Fruit fly (Drosophila melanogaster) whole organism, embryonic: Measurements from ENCODE around the gene CG45011.
A peak's percentile ranks its signal among the peaks of the same experiment; 100 is the strongest.

ENCODE experiments used
- Abd-B ChIP-seq: fragments of 200-800 bp; sonication (Bioruptor generic); optimal IDR thresholded peaks from 2 replicates; lab custom pipeline; 2018; ENCODE audit warnings: missing biosample characterization, mild to moderate bottlenecking, missing genetic modification characterization, moderate library complexity
- Adf1 ChIP-seq: fragments of 200-800 bp; sonication (Bioruptor generic); IDR thresholded peaks from 2 replicates; pipeline ENCODE4 v1.3.6; 2022; ENCODE audit warnings: missing biosample characterization, missing genetic modification characterization
- Antp ChIP-seq: fragments of 200-800 bp; sonication (Bioruptor generic); optimal IDR thresholded peaks from 3 replicates; lab custom pipeline; 2016; ENCODE audit warnings: missing biosample characterization, missing genetic modification characterization
- BEAF-32 ChIP-seq: fragments of 200-800 bp; sonication (Bioruptor generic); optimal IDR thresholded peaks from 3 replicates; lab custom pipeline; 2017; ENCODE audit warnings: missing biosample characterization, missing genetic modification characterization, mild to moderate bottlenecking, moderate library complexity, missing genetic modification reagents
- Bteb2 ChIP-seq: fragments of 200-800 bp; sonication (Bioruptor generic); optimal IDR thresholded peaks from 2 replicates; lab custom pipeline; 2016; ENCODE audit warnings: missing biosample characterization, missing genetic modification characterization
- CG10979 ChIP-seq: fragments of 200-800 bp; sonication (Bioruptor generic); optimal IDR thresholded peaks from 2 replicates; lab custom pipeline; 2018; ENCODE audit warnings: missing biosample characterization, mild to moderate bottlenecking, missing genetic modification characterization, moderate library complexity
- CG11504 ChIP-seq: fragments of 200-800 bp; sonication (Bioruptor generic); optimal IDR thresholded peaks from 3 replicates; lab custom pipeline; 2019; ENCODE audit warnings: missing biosample characterization, mild to moderate bottlenecking, missing genetic modification characterization, moderate library complexity
- CG12299 ChIP-seq: fragments of 200-800 bp; sonication (Bioruptor generic); optimal IDR thresholded peaks from 2 replicates; lab custom pipeline; 2018; ENCODE audit warnings: missing biosample characterization, mild to moderate bottlenecking, missing genetic modification characterization
- CG13424 ChIP-seq: fragments of 200-800 bp; sonication (Bioruptor generic); optimal IDR thresholded peaks from 2 replicates; lab custom pipeline; 2019; ENCODE audit warnings: missing biosample characterization, mild to moderate bottlenecking, missing genetic modification characterization, moderate library complexity
- CG13624 ChIP-seq: fragments of 200-800 bp; sonication (Bioruptor generic); optimal IDR thresholded peaks from 2 replicates; lab custom pipeline; 2016; ENCODE audit warnings: missing biosample characterization, missing genetic modification characterization
- CG15696 ChIP-seq: fragments of 200-800 bp; sonication (Bioruptor generic); optimal IDR thresholded peaks from 2 replicates; lab custom pipeline; 2019; ENCODE audit warnings: missing biosample characterization, mild to moderate bottlenecking, missing genetic modification characterization, moderate library complexity
- CG16813 ChIP-seq: fragments of 200-800 bp; sonication (Bioruptor generic); IDR thresholded peaks from 3 replicates; pipeline ENCODE4 v1.3.6; 2022; ENCODE audit warnings: missing biosample characterization, missing genetic modification characterization; ENCODE audit not compliant: partially characterized antibody
- CG17361 ChIP-seq: fragments of 200-800 bp; sonication (Bioruptor generic); IDR thresholded peaks from 3 replicates; pipeline ENCODE4 v1.3.6; 2022; ENCODE audit warnings: missing biosample characterization, missing genetic modification characterization
- CG17385 ChIP-seq: fragments of 200-800 bp; sonication (Bioruptor generic); optimal IDR thresholded peaks from 3 replicates; lab custom pipeline; 2018; ENCODE audit warnings: missing biosample characterization, mild to moderate bottlenecking, missing genetic modification characterization
- CG18619 ChIP-seq: fragments of 200-800 bp; sonication (Bioruptor generic); optimal IDR thresholded peaks from 3 replicates; lab custom pipeline; 2017; ENCODE audit warnings: missing biosample characterization, mild to moderate bottlenecking, missing genetic modification characterization
- CG2116 ChIP-seq: fragments of 200-800 bp; sonication (Bioruptor generic); optimal IDR thresholded peaks from 3 replicates; lab custom pipeline; 2018; ENCODE audit warnings: missing biosample characterization, mild to moderate bottlenecking, missing genetic modification characterization
- CG2678 ChIP-seq: fragments of 200-800 bp; sonication (Bioruptor generic); optimal IDR thresholded peaks from 3 replicates; lab custom pipeline; 2019; ENCODE audit warnings: missing biosample characterization, mild to moderate bottlenecking, missing genetic modification characterization, moderate library complexity
- CG2889 ChIP-seq: fragments of 200-800 bp; sonication (Bioruptor generic); IDR thresholded peaks from 3 replicates; pipeline ENCODE4 v1.3.6; 2022; ENCODE audit warnings: missing biosample characterization, missing genetic modification characterization
- CG31441 ChIP-seq: fragments of 200-800 bp; sonication (Bioruptor generic); IDR thresholded peaks from 2 replicates; pipeline ENCODE4 v1.3.6; 2022; ENCODE audit warnings: missing biosample characterization, missing genetic modification characterization
- CG32532 ChIP-seq: fragments of 200-800 bp; sonication (Bioruptor generic); IDR thresholded peaks from 2 replicates; pipeline ENCODE4 v1.3.6; 2022; ENCODE audit warnings: missing biosample characterization, missing genetic modification characterization
- CG7271 ChIP-seq: fragments of 200-800 bp; sonication (Bioruptor generic); optimal IDR thresholded peaks from 2 replicates; lab custom pipeline; 2018; ENCODE audit warnings: missing biosample characterization, mild to moderate bottlenecking, missing genetic modification characterization, moderate library complexity
- CG9727 ChIP-seq: fragments of 200-800 bp; sonication (Bioruptor generic); optimal IDR thresholded peaks from 3 replicates; lab custom pipeline; 2017; ENCODE audit warnings: missing biosample characterization, mild to moderate bottlenecking, missing genetic modification characterization
- CkIIα-i1 ChIP-seq: fragments of 200-800 bp; sonication (Bioruptor generic); IDR thresholded peaks from 2 replicates; pipeline ENCODE4 v1.3.6; 2022; ENCODE audit warnings: missing biosample characterization, missing genetic modification characterization
- CoRest ChIP-seq: fragments of 200-800 bp; sonication (Bioruptor generic); optimal IDR thresholded peaks from 3 replicates; lab custom pipeline; 2018; ENCODE audit warnings: missing biosample characterization, mild to moderate bottlenecking, missing genetic modification characterization, moderate library complexity
- Drgx ChIP-seq: fragments of 200-800 bp; sonication (Bioruptor generic); IDR thresholded peaks from 2 replicates; pipeline ENCODE4 v1.3.6; 2022; ENCODE audit warnings: missing biosample characterization, missing genetic modification characterization
- E2f2 ChIP-seq: fragments of 200-800 bp; sonication (Bioruptor generic); IDR thresholded peaks from 2 replicates; pipeline ENCODE4 v1.3.6; 2022; ENCODE audit warnings: missing biosample characterization, missing genetic modification characterization
- Elba2 ChIP-seq: fragments of 200-800 bp; sonication (Bioruptor generic); optimal IDR thresholded peaks from 3 replicates; lab custom pipeline; 2016; ENCODE audit warnings: missing biosample characterization, missing genetic modification characterization
- Ets65A ChIP-seq: fragments of 200-800 bp; sonication (Bioruptor generic); peaks from one replicate; lab custom pipeline; 2016; ENCODE audit warnings: missing biosample characterization, missing genetic modification characterization
- H2.0 ChIP-seq: fragments of 200-800 bp; sonication (Bioruptor generic); IDR thresholded peaks from 2 replicates; pipeline ENCODE4 v1.3.6; 2022; ENCODE audit warnings: missing biosample characterization, missing genetic modification characterization
- HmgZ ChIP-seq: fragments of 200-800 bp; sonication (Bioruptor generic); optimal IDR thresholded peaks from 2 replicates; lab custom pipeline; 2018; ENCODE audit warnings: missing biosample characterization, mild to moderate bottlenecking, missing genetic modification characterization
- Nf-YA ChIP-seq: fragments of 200-800 bp; sonication (Bioruptor generic); IDR thresholded peaks from 2 replicates; pipeline ENCODE4 v1.3.6; 2022; ENCODE audit warnings: missing biosample characterization, missing genetic modification characterization
- Oaz ChIP-seq: fragments of 200-800 bp; sonication (Bioruptor generic); IDR thresholded peaks from 2 replicates; pipeline ENCODE4 v1.3.6; 2022; ENCODE audit warnings: missing biosample characterization, missing genetic modification characterization
- Ravus ChIP-seq: fragments of 200-800 bp; sonication (Bioruptor generic); IDR thresholded peaks from 2 replicates; pipeline ENCODE4 v1.3.6; 2022; ENCODE audit warnings: missing biosample characterization, missing genetic modification characterization
- Sry-β ChIP-seq: fragments of 200-800 bp; sonication (Bioruptor generic); optimal IDR thresholded peaks from 2 replicates; lab custom pipeline; 2018; ENCODE audit warnings: missing biosample characterization, mild to moderate bottlenecking, missing genetic modification characterization, moderate library complexity
- Ssrp ChIP-seq: fragments of 200-800 bp; sonication (Bioruptor generic); optimal IDR thresholded peaks from 2 replicates; lab custom pipeline; 2018; ENCODE audit warnings: missing biosample characterization, mild to moderate bottlenecking, missing genetic modification characterization, moderate library complexity
- YL-1 ChIP-seq: fragments of 200-800 bp; sonication (Bioruptor generic); optimal IDR thresholded peaks from 3 replicates; lab custom pipeline; 2017; ENCODE audit warnings: missing biosample characterization, mild to moderate bottlenecking, missing genetic modification characterization
- aop ChIP-seq: fragments of 200-800 bp; sonication (Bioruptor generic); IDR thresholded peaks from 2 replicates; pipeline ENCODE4 v1.3.6; 2022; ENCODE audit warnings: missing biosample characterization, missing genetic modification characterization
- ap ChIP-seq: fragments of 200-800 bp; sonication (Bioruptor generic); IDR thresholded peaks from 2 replicates; pipeline ENCODE4 v1.3.6; 2022; ENCODE audit warnings: missing biosample characterization, missing genetic modification characterization
- ase ChIP-seq: fragments of 200-800 bp; sonication (Bioruptor generic); IDR thresholded peaks from 3 replicates; pipeline ENCODE4 v1.3.6; 2022; ENCODE audit warnings: missing biosample characterization, missing genetic modification characterization
- ato ChIP-seq: fragments of 200-800 bp; sonication (Bioruptor generic); IDR thresholded peaks from 2 replicates; pipeline ENCODE4 v1.3.6; 2022; ENCODE audit warnings: missing biosample characterization, missing genetic modification characterization; ENCODE audit not compliant: partially characterized antibody
- bbx ChIP-seq: fragments of 200-800 bp; sonication (Bioruptor generic); IDR thresholded peaks from 2 replicates; pipeline ENCODE4 v1.3.6; 2022; ENCODE audit warnings: missing biosample characterization, missing genetic modification characterization; ENCODE audit not compliant: partially characterized antibody
- caup ChIP-seq: fragments of 200-800 bp; sonication (Bioruptor generic); optimal IDR thresholded peaks from 3 replicates; lab custom pipeline; 2017; ENCODE audit warnings: missing biosample characterization, mild to moderate bottlenecking, missing genetic modification characterization, moderate library complexity; ENCODE audit not compliant: severe bottlenecking
- gem ChIP-seq: fragments of 200-800 bp; sonication (Bioruptor generic); optimal IDR thresholded peaks from 2 replicates; lab custom pipeline; 2019; ENCODE audit warnings: missing biosample characterization, mild to moderate bottlenecking, missing genetic modification characterization, moderate library complexity
- lola ChIP-seq, 3 experiments: fragments of >200 bp in 2 of 3; fragments of 200-800 bp in 1 of 3; sonication (Bioruptor generic) in 1 of 3; optimal IDR thresholded peaks; 2 replicates each; lab custom pipeline; 2017 to 2019; ENCODE audit warnings: missing biosample characterization in 3 of 3, missing genetic modification characterization in 3 of 3, mild to moderate bottlenecking in 1 of 3, moderate library complexity in 1 of 3
- slp2 ChIP-seq: fragments of 200-800 bp; sonication (Bioruptor generic); optimal IDR thresholded peaks from 2 replicates; lab custom pipeline; 2016; ENCODE audit warnings: missing biosample characterization, missing genetic modification characterization
- zf30C ChIP-seq: fragments of 200-800 bp; sonication (Bioruptor generic); optimal IDR thresholded peaks from 3 replicates; lab custom pipeline; 2018; ENCODE audit warnings: missing biosample characterization, mild to moderate bottlenecking, missing genetic modification characterization

The CG45011 gene

DNA sequence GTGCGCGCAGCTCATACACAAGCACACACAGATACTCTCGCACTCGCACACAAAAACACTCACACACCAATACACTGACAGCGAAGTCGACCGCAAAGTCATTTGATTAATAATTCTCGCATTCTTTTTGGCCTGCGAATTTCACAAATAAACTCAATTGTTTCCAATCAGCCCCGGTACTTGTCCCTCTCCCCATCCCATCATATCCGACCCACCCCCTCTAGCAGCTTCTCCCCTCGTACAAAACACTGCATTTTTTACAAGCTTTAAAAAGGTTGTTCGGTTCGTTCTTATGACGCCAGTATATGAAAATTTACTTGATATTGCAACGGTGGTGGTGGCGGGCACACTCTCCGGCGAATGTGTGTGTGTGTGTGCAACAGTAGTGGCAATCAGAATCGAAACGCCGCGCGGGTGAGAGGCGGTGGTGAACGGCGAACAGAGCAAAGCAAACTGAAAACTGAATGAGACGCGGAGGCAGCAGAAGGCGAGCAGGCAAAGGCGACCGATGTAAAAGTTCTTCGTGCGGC lies 26.1 kb upstream of the CG45011 start (continued):
- TF ChIP-seq YL-1 (GFP tag; lab: Kevin White, UChicago), result peak; percentile 6
- no peak for TF ChIP-seq BEAF-32 (GFP tag; lab: Kevin White, UChicago)
- no peak for TF ChIP-seq ase (GFP tag; lab: Robert Waterston, UW)
- no peak for TF ChIP-seq ap
- peak; percentile 15 for TF ChIP-seq Antp (GFP tag; lab: Kevin White, UChicago)
- TF ChIP-seq CG2116 (GFP tag; lab: Kevin White, UChicago), result peak; percentile 33
- peak; percentile 12; the same call in 1 of the 2 replicates for TF ChIP-seq E2f2 (GFP tag; lab: Robert Waterston, UW)
- TF ChIP-seq Elba2 (GFP tag; lab: Kevin White, UChicago), result peak; percentile 71
- peak; percentile 83 for TF ChIP-seq Adf1 (GFP tag; lab: Robert Waterston, UW)
- TF ChIP-seq HmgZ (tag; lab: Kevin White, UChicago), result peak; percentile 78
- TF ChIP-seq Abd-B (GFP tag; lab: Kevin White, UChicago), result no peak
- TF ChIP-seq CG13624 (GFP tag; lab: Kevin White, UChicago), result no peak

- TF ChIP-seq lola (GFP tag; optimal IDR thresholded peaks at IDR 0.05; lab: Kevin White, UChicago), result peak in 1 of 3 experiments; percentile 32
- peak; percentile 1 for TF ChIP-seq CG9727 (GFP tag; lab: Kevin White, UChicago)
- peak; percentile 18 for TF ChIP-seq Ssrp
- peak; percentile 62 for TF ChIP-seq Ets65A (GFP tag; lab: Kevin White, UChicago)
- TF ChIP-seq H2.0 (GFP tag; lab: Robert Waterston, UW), result no peak
- TF ChIP-seq aop, result no peak
- no peak for TF ChIP-seq CG12299 (tag; lab: Kevin White, UChicago)
- TF ChIP-seq CoRest, result peak; percentile 48
- TF ChIP-seq CG2678 (tag; lab: Kevin White, UChicago), result peak; percentile 16
- peak; percentile 10 for TF ChIP-seq CG18619 (GFP tag; lab: Kevin White, UChicago)
- TF ChIP-seq caup (GFP tag; lab: Kevin White, UChicago), result no peak
- peak; percentile 11; the same call in 1 of the 2 replicates for TF ChIP-seq CG31441 (GFP tag; lab: Robert Waterston, UW)
- TF ChIP-seq ato (GFP tag; lab: Robert Waterston, UW), result no peak
- TF ChIP-seq Sry-β (GFP tag; lab: Kevin White, UChicago), result peak; percentile 95
- no peak for TF ChIP-seq zf30C (GFP tag; lab: Kevin White, UChicago)
- TF ChIP-seq gem (tag; lab: Kevin White, UChicago), result peak; percentile 40
- no peak for TF ChIP-seq CG11504 (tag; lab: Kevin White, UChicago)
- TF ChIP-seq CG17361 (GFP tag; lab: Robert Waterston, UW), result peak; percentile 55
- TF ChIP-seq, all 482 proteins: peak for 11
Measured at dm6 chr2L:11808327-11808701, 25.6 kb upstream of the CG45011 start.

DNA sequence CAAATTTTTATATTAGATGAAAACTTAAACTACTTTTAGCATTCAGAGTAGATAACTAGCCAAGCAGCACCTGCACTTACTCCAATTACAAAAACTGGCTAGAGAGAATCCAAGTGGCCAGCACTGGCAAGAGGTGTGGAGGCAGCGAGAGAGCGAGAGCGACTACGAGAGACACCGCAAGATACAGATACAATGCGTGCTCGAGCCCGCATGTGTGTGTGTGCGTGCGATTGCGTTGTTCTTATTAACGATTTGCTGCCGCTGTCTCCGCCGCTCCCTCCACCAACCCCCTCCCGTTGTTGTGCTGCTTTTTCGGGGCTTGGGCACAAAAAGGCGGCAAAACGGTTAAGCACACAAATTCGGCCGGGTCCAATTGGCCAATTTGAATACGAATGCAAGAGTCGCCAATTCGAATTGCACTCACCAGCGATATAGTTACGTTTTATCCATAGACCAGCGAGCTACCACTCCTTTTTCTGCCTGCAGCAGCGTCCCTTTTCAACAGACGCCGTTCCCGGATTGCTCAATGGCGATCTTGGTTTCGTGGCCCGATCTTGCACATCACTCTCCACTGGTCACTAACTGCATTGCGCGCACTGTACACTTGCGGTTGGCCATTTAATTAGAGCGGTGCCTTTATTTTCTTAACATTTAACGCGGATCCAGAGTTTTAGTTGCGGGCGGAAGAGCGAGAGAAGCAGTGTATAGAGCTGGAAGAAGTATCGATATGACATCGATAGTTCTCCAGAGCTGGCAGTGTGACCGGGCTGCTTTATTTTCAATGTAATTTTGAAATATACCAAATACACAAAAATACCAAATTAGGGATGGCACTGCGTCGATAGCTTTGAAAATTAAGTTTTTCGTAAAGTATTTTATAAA lies 24.9 kb upstream of the CG45011 start, which contains the start of gene crol:
Gene crol (minus strand): TSS at position 737 of the 882 bp plus-strand sequence.
- no peak for TF ChIP-seq Nf-YA (GFP tag; lab: Robert Waterston, UW)
- TF ChIP-seq CG13424 (tag; lab: Kevin White, UChicago), result peak; percentile 43
- TF ChIP-seq bbx (GFP tag; lab: Robert Waterston, UW), result peak; percentile 93
- TF ChIP-seq CG32532 (GFP tag; lab: Robert Waterston, UW), result peak; percentile 54
- no peak for TF ChIP-seq CG17385 (GFP tag; lab: Kevin White, UChicago)
- TF ChIP-seq Oaz (GFP tag; lab: Robert Waterston, UW), result no peak
- peak; percentile 50 for TF ChIP-seq Drgx (GFP tag; lab: Robert Waterston, UW)
- TF ChIP-seq CkIIα-i1 (GFP tag; lab: Robert Waterston, UW), result no peak
- TF ChIP-seq Bteb2 (GFP tag; lab: Kevin White, UChicago), result no peak
- TF ChIP-seq CG15696, result peak; percentile 17
- no peak for TF ChIP-seq CG2889 (GFP tag; lab: Robert Waterston, UW)
- no peak for TF ChIP-seq slp2
- peak; percentile 86 for TF ChIP-seq CG16813 (GFP tag; lab: Robert Waterston, UW)
- TF ChIP-seq CG7271 (tag; lab: Kevin White, UChicago), result no peak
- TF ChIP-seq Ravus (GFP tag; lab: Robert Waterston, UW), result no peak
- peak; percentile 27 for TF ChIP-seq CG10979 (tag; lab: Kevin White, UChicago)
- TF ChIP-seq lola (GFP tag; optimal IDR thresholded peaks at IDR 0.05; lab: Kevin White, UChicago), result peak in 1 of 3 experiments; percentile 13
